Worm (Caenorhabditis elegans) whole organism, late embryonic: ENCODE data around the gene ugt-20.

Source experiments
- ama-1 ChIP-seq: fragments of 150-350 bp; optimal IDR thresholded peaks from 2 replicates; lab custom pipeline; 2014
- ceh-34 ChIP-seq: sonication (generic microtip); optimal IDR thresholded peaks from 2 replicates; lab custom pipeline; 2016; ENCODE audit warnings: mild to moderate bottlenecking, missing genetic modification characterization, missing compliant biosample characterization
- dmd-4 ChIP-seq: sonication (generic microtip); optimal IDR thresholded peaks from 2 replicates; lab custom pipeline; 2016; ENCODE audit warnings: borderline replicate concordance, missing genetic modification characterization, missing compliant biosample characterization
- elt-4 ChIP-seq: sonication (generic microtip); optimal IDR thresholded peaks from 2 replicates; lab custom pipeline; 2016; ENCODE audit warnings: missing genetic modification characterization, missing compliant biosample characterization
- pha-4 ChIP-seq: fragments of 150-350 bp; optimal IDR thresholded peaks from 2 replicates; lab custom pipeline; 2018; ENCODE audit warnings: missing biosample characterization, missing genetic modification reagents, missing genetic modification characterization
- ttx-3 ChIP-seq: sonication (generic microtip); optimal IDR thresholded peaks from 2 replicates; lab custom pipeline; 2016; ENCODE audit warnings: missing genetic modification reagents, missing genetic modification characterization, missing compliant biosample characterization
- unc-55 ChIP-seq: sonication (generic microtip); optimal IDR thresholded peaks from 2 replicates; lab custom pipeline; 2017; ENCODE audit warnings: missing biosample characterization, missing genetic modification reagents, missing genetic modification characterization

DNA sequence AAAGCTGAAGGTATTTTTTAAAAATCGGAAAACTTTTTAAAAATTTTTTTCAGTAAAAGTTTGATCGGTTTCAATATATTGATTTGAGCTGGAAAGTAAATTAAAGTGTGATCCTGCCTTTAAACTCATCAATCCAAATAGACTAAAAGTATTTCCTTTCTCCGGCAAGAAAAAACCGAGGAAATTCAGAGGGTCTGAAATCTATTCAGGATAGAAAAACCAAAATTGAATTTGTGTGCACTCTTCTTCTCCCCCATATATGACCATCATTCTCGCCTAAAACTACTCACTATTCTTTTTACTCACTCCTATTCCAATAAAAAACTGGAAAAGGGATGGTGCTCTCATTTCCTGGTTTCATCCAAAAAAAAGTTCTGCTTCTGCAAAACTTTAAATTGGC, 28.6 kb downstream of the ugt-20 start:
- TF ChIP-seq unc-55 (GFP tag; lab: Kevin White, UChicago) (no peak), ama-1 (lab: Kevin White, UChicago) (no peak), ttx-3 (tag; lab: Kevin White, UChicago) (no peak), ceh-34 (tag; lab: Kevin White, UChicago) (no peak), elt-4 (tag; lab: Kevin White, UChicago) (no peak), dmd-4 (tag; lab: Kevin White, UChicago) (no peak), pha-4 (tag; lab: Kevin White, UChicago) (no peak)
